Worm (Caenorhabditis elegans) whole organism, early embryonic: ENCODE measurements around the gene acdh-12.

ENCODE experiments used
- B0310.2 ChIP-seq: sonication (generic microtip); optimal IDR thresholded peaks from 2 replicates; lab custom pipeline; 2016; ENCODE audit warnings: mild to moderate bottlenecking, missing genetic modification characterization, missing compliant biosample characterization
- F13C5.2 ChIP-seq: sonication (generic microtip); optimal IDR thresholded peaks from 2 replicates; lab custom pipeline; 2017; ENCODE audit warnings: mild to moderate bottlenecking, missing genetic modification characterization, inconsistent platforms, missing compliant biosample characterization
- aly-1 ChIP-seq: sonication (generic microtip); optimal IDR thresholded peaks from 2 replicates; lab custom pipeline; 2016; ENCODE audit warnings: missing genetic modification characterization, missing compliant biosample characterization
- ama-1 ChIP-seq: fragments of 150-350 bp; optimal IDR thresholded peaks from 2 replicates; lab custom pipeline; 2014
- ceh-36 ChIP-seq: sonication (generic microtip); optimal IDR thresholded peaks from 2 replicates; lab custom pipeline; 2016; ENCODE audit warnings: missing genetic modification characterization, inconsistent platforms, missing compliant biosample characterization
- ets-7 ChIP-seq: sonication (generic microtip); optimal IDR thresholded peaks from 2 replicates; lab custom pipeline; 2016; ENCODE audit warnings: missing genotype, missing genetic modification characterization, missing compliant biosample characterization
- flt-1 ChIP-seq: fragments of 200-800 bp; sonication (Bioruptor generic); IDR thresholded peaks from 2 replicates; pipeline ENCODE4 v1.3.6; 2022; ENCODE audit warnings: missing genetic modification characterization, missing compliant biosample characterization
- hmbx-1 ChIP-seq: sonication (generic microtip); optimal IDR thresholded peaks from 2 replicates; lab custom pipeline; 2016; ENCODE audit warnings: mild to moderate bottlenecking, missing genetic modification characterization, missing compliant biosample characterization
- hmg-4 ChIP-seq: fragments of 200-800 bp; sonication (Bioruptor generic); optimal IDR thresholded peaks from 2 replicates; lab custom pipeline; 2018; ENCODE audit warnings: mild to moderate bottlenecking, missing genetic modification characterization, missing compliant biosample characterization
- hnd-1 ChIP-seq: sonication (generic microtip); optimal IDR thresholded peaks from 2 replicates; lab custom pipeline; 2016; ENCODE audit warnings: missing genetic modification characterization, missing compliant biosample characterization
- scrt-1 ChIP-seq: fragments of 200-800 bp; sonication (Bioruptor generic); IDR thresholded peaks from 2 replicates; pipeline ENCODE4 v1.3.6; 2022; ENCODE audit warnings: missing genetic modification characterization, missing compliant biosample characterization
- sea-1 ChIP-seq: fragments of 200-800 bp; sonication (Bioruptor generic); conservative IDR thresholded peaks from 2 replicates; pipeline ENCODE4 v1.3.6; 2022; ENCODE audit warnings: missing genetic modification characterization, missing compliant biosample characterization
- tbx-11 ChIP-seq: fragments of 200-800 bp; sonication (Bioruptor generic); IDR thresholded peaks from 2 replicates; pipeline ENCODE4 v1.3.6; 2022; ENCODE audit warnings: missing genetic modification characterization, missing compliant biosample characterization
- tbx-37 ChIP-seq: fragments of 200-800 bp; sonication (Bioruptor generic); conservative IDR thresholded peaks from 2 replicates; pipeline ENCODE4 v1.3.6; 2022; ENCODE audit warnings: missing genetic modification reagents, missing genetic modification characterization, missing compliant biosample characterization

DNA sequence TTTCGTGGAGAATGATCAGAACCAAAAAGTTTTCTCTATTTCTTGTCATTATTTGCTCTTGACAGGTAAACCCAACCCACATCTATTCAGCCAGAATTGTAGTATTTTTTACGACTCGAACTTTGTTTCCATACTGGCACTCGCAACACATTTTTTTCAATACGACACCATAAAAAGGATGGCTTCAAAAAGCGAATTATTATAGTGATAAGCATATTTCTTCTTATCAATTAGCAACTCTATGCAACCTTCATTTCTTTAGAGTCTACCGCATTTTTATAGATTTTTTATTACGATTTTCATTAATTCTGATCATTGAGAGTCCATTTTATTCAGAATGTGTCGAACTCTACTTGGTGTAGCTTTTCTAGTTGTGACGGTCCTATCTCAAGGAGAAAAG lies 37.1 kb upstream of the acdh-12 start, which contains the start of gene ctsa-3.1:
- no peak for TF ChIP-seq hnd-1
- TF ChIP-seq sea-1, result no peak
- TF ChIP-seq tbx-11 (GFP tag; lab: Robert Waterston, UW), result no peak
- TF ChIP-seq hmg-4, result no peak
- no peak for TF ChIP-seq ama-1 (lab: Kevin White, UChicago)
- no peak for TF ChIP-seq flt-1
- no peak for TF ChIP-seq aly-1
- no peak for TF ChIP-seq tbx-37 (GFP tag; lab: Robert Waterston, UW)
- no peak for TF ChIP-seq ceh-36 (tag; lab: Kevin White, UChicago)
- TF ChIP-seq scrt-1 (GFP tag; lab: Robert Waterston, UW), result no peak
- no peak for TF ChIP-seq hmbx-1 (tag; lab: Kevin White, UChicago)
- TF ChIP-seq ets-7, result no peak
- TF ChIP-seq F13C5.2, result no peak
- TF ChIP-seq B0310.2 (tag; lab: Kevin White, UChicago), result no peak
